Worm (Caenorhabditis elegans) whole organism, L3 larva: Measurements from ENCODE around the gene F15H10.12.

Experiments used
- ama-1 ChIP-seq: fragments of 150-350 bp; optimal IDR thresholded peaks from 2 replicates; lab custom pipeline; 2018
- egl-27 ChIP-seq: sonication (generic microtip); optimal IDR thresholded peaks from 4 replicates; lab custom pipeline; 2017; ENCODE audit warnings: missing biosample characterization, missing genetic modification reagents, missing genetic modification characterization
- elt-1 ChIP-seq: fragments of 150-350 bp; optimal IDR thresholded peaks from 2 replicates; lab custom pipeline; 2014; ENCODE audit warnings: missing biosample characterization, missing genetic modification characterization
- lin-39 ChIP-seq: fragments of 150-350 bp; optimal IDR thresholded peaks from 2 replicates; lab custom pipeline; 2018; ENCODE audit warnings: missing biosample characterization, missing genetic modification reagents, missing genetic modification characterization
- nhr-237 ChIP-seq: fragments of 150-350 bp; optimal IDR thresholded peaks from 2 replicates; lab custom pipeline; 2014; ENCODE audit warnings: missing biosample characterization, missing genetic modification characterization
- skn-1 ChIP-seq: fragments of 150-350 bp; optimal IDR thresholded peaks from 2 replicates; lab custom pipeline; 2014; ENCODE audit warnings: missing biosample characterization, missing genetic modification characterization
- ztf-11 ChIP-seq: fragments of 150-350 bp; optimal IDR thresholded peaks from 2 replicates; lab custom pipeline; 2014; ENCODE audit warnings: missing biosample characterization, missing genetic modification characterization

DNA sequence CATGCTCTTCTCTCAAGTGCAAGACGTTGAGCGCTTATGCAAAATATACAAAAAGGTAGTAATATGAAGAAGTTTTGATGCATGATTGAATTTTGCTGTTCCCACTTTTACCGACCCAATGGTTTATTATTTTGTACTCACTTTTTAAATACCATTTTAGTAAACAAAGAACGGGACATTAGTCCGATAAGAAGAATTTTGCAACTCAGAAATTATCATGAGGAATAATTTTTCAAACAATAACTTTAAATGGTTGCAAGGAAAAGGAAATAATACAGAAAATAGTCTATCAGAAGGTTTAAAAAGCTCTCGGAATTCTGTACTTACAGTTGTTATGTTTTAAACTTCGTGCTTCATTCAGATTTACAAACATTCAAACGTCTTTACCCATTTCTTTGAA lies 4.7 kb upstream of the F15H10.12 start, which contains the start of gene F15H10.9:
- TF ChIP-seq skn-1 (tag; lab: Kevin White, UChicago) (no peak), lin-39 (no peak), nhr-237 (tag; lab: Kevin White, UChicago) (no peak), egl-27 (no peak), ztf-11 (no peak), elt-1 (tag; lab: Kevin White, UChicago) (no peak), ama-1 (lab: Kevin White, UChicago) (no peak)
